Worm (Caenorhabditis elegans) whole organism, L4 larva: ENCODE results near the gene ZK596.3.

Experiments
- F37D6.2 ChIP-seq: sonication (generic microtip); optimal IDR thresholded peaks from 2 replicates; lab custom pipeline; 2016; ENCODE audit warnings: mild to moderate bottlenecking, missing genetic modification characterization, missing compliant biosample characterization
- egl-27 ChIP-seq: sonication (generic microtip); optimal IDR thresholded peaks from 3 replicates; lab custom pipeline; 2017; ENCODE audit warnings: missing biosample characterization, missing genetic modification reagents, missing genetic modification characterization
- fos-1 ChIP-seq: fragments of 150-350 bp; optimal IDR thresholded peaks from 2 replicates; lab custom pipeline; 2014; ENCODE audit warnings: missing biosample characterization, missing genetic modification characterization
- lin-39 ChIP-seq: fragments of 150-350 bp; optimal IDR thresholded peaks from 2 replicates; lab custom pipeline; 2014; ENCODE audit warnings: missing biosample characterization, missing genetic modification reagents, missing genetic modification characterization
- nhr-77 ChIP-seq: fragments of 150-350 bp; optimal IDR thresholded peaks from 2 replicates; lab custom pipeline; 2014; ENCODE audit warnings: missing biosample characterization, missing genetic modification characterization
- spr-1 ChIP-seq: sonication (generic microtip); optimal IDR thresholded peaks from 2 replicates; lab custom pipeline; 2016; ENCODE audit warnings: mild to moderate bottlenecking, missing genetic modification characterization, missing compliant biosample characterization
- ztf-11 ChIP-seq: fragments of 150-350 bp; optimal IDR thresholded peaks from 2 replicates; lab custom pipeline; 2014; ENCODE audit warnings: missing biosample characterization, missing genetic modification characterization

ce11 chrIV:10881230-10881629 lies 23.0 kb downstream of the ZK596.3 start, which contains the start of gene F13E9.13:
- TF ChIP-seq lin-39 (no peak), egl-27 (tag; lab: Kevin White, UChicago) (no peak), nhr-77 (tag; lab: Kevin White, UChicago) (no peak), ztf-11 (no peak), fos-1 (tag; lab: Kevin White, UChicago) (no peak), F37D6.2 (tag; lab: Kevin White, UChicago) (no peak), spr-1 (tag; lab: Kevin White, UChicago) (no peak)
